Worm (Caenorhabditis elegans) whole organism, L4 larva: ENCODE data around the gene F56H11.2.

Source experiments
- F10B5.3 ChIP-seq: sonication (generic microtip); optimal IDR thresholded peaks from 2 replicates; lab custom pipeline; 2016; ENCODE audit warnings: mild to moderate bottlenecking, missing genetic modification characterization, missing compliant biosample characterization
- F37D6.2 ChIP-seq: sonication (generic microtip); optimal IDR thresholded peaks from 2 replicates; lab custom pipeline; 2016; ENCODE audit warnings: mild to moderate bottlenecking, missing genetic modification characterization, missing compliant biosample characterization
- F44E2.7 ChIP-seq: fragments of 200-800 bp; sonication (Bioruptor generic); IDR thresholded peaks from 2 replicates; pipeline ENCODE4 v2.1.2; 2022; ENCODE audit warnings: missing genetic modification characterization, missing compliant biosample characterization
- T20F7.1 ChIP-seq: fragments of 200-800 bp; sonication (Bioruptor generic); optimal IDR thresholded peaks from 2 replicates; lab custom pipeline; 2018; ENCODE audit warnings: mild to moderate bottlenecking, missing genetic modification characterization, missing compliant biosample characterization
- T26A8.4 ChIP-seq: fragments of 200-800 bp; sonication (Bioruptor generic); IDR thresholded peaks from 2 replicates; pipeline ENCODE4 v1.3.6; 2022; ENCODE audit warnings: missing genetic modification characterization, missing compliant biosample characterization
- Y105C5A.15 ChIP-seq: fragments of 200-800 bp; sonication (Bioruptor generic); IDR thresholded peaks from 2 replicates; pipeline ENCODE4 v1.3.6; 2022; ENCODE audit warnings: missing genetic modification characterization, missing compliant biosample characterization
- aha-1 ChIP-seq: fragments of 150-350 bp; peaks from one replicate; lab custom pipeline; 2014; ENCODE audit warnings: missing biosample characterization, missing genetic modification characterization
- ama-1 ChIP-seq: fragments of 150-350 bp; optimal IDR thresholded peaks from 2 replicates; lab custom pipeline; 2014; ENCODE audit warnings: inconsistent platforms, mixed read lengths
- arid-1 ChIP-seq: fragments of 200-800 bp; sonication (Bioruptor generic); conservative IDR thresholded peaks from 2 replicates; pipeline ENCODE4 v1.3.6; 2022; ENCODE audit warnings: missing genetic modification reagents, missing genetic modification characterization, missing compliant biosample characterization
- attf-4 ChIP-seq: sonication (generic microtip); optimal IDR thresholded peaks from 3 replicates; lab custom pipeline; 2017; ENCODE audit warnings: missing biosample characterization, missing genetic modification characterization
- ceh-28 ChIP-seq: fragments of 150-350 bp; optimal IDR thresholded peaks from 2 replicates; lab custom pipeline; 2014; ENCODE audit warnings: missing biosample characterization, missing genetic modification reagents, missing genetic modification characterization
- cey-2 ChIP-seq: sonication (generic microtip); optimal IDR thresholded peaks from 3 replicates; lab custom pipeline; 2017; ENCODE audit warnings: missing genetic modification characterization, mild to moderate bottlenecking, missing compliant biosample characterization, antibody characterized with exemption, borderline replicate concordance; ENCODE audit not compliant: insufficient read depth
- daf-16 ChIP-seq, 3 experiments: sonication (generic microtip); optimal IDR thresholded peaks; 2 replicates each; lab custom pipeline; 2016 to 2017; ENCODE audit warnings: missing genetic modification characterization in 3 of 3, missing genetic modification reagents in 3 of 3, mild to moderate bottlenecking in 2 of 3, missing compliant biosample characterization in 2 of 3, missing biosample characterization in 1 of 3, moderate library complexity in 1 of 3
- dmd-6 ChIP-seq: fragments of 200-800 bp; sonication (Bioruptor generic); IDR thresholded peaks from 2 replicates; pipeline ENCODE4 v1.3.6; 2022; ENCODE audit warnings: missing genetic modification reagents, missing genetic modification characterization, missing compliant biosample characterization
- dmd-9 ChIP-seq: fragments of 200-800 bp; sonication (Bioruptor generic); IDR thresholded peaks from 2 replicates; pipeline ENCODE4 v1.3.6; 2022; ENCODE audit warnings: missing genetic modification reagents, missing genetic modification characterization, missing compliant biosample characterization
- dve-1 ChIP-seq: sonication (generic microtip); optimal IDR thresholded peaks from 2 replicates; lab custom pipeline; 2017; ENCODE audit warnings: antibody characterized with exemption, mild to moderate bottlenecking, missing genetic modification characterization, missing compliant biosample characterization; ENCODE audit not compliant: insufficient read depth
- fkh-10 ChIP-seq: fragments of 150-350 bp; optimal IDR thresholded peaks from 2 replicates; lab custom pipeline; 2014; ENCODE audit warnings: missing biosample characterization, missing genetic modification reagents, missing genetic modification characterization
- fos-1 ChIP-seq: fragments of 150-350 bp; optimal IDR thresholded peaks from 2 replicates; lab custom pipeline; 2014; ENCODE audit warnings: missing biosample characterization, missing genetic modification characterization
- gei-8 ChIP-seq: fragments of 200-800 bp; sonication (Bioruptor generic); optimal IDR thresholded peaks from 2 replicates; lab custom pipeline; 2018; ENCODE audit warnings: mild to moderate bottlenecking, missing genetic modification characterization, missing compliant biosample characterization
- hif-1 ChIP-seq, 2 experiments: sonication (generic microtip); optimal IDR thresholded peaks; 2 replicates each; lab custom pipeline; 2016 to 2017; ENCODE audit warnings: missing compliant biosample characterization in 2 of 2, missing genetic modification characterization in 2 of 2, missing genetic modification reagents in 2 of 2, missing genotype in 2 of 2, mild to moderate bottlenecking in 1 of 2
- lin-15B ChIP-seq: fragments of 150-350 bp; sonication (generic microtip); optimal IDR thresholded peaks from 3 replicates; lab custom pipeline; 2014; ENCODE audit warnings: missing biosample characterization, missing genetic modification characterization
- lir-3 ChIP-seq: sonication (generic microtip); optimal IDR thresholded peaks from 2 replicates; lab custom pipeline; 2016; ENCODE audit warnings: mild to moderate bottlenecking, missing genetic modification characterization, missing compliant biosample characterization
- lsy-2 ChIP-seq, 2 experiments: fragments of 150-350 bp in 1 of 2; sonication (generic microtip) in 1 of 2; optimal IDR thresholded peaks; 2 replicates each; lab custom pipeline; 2014 to 2017; ENCODE audit warnings: missing biosample characterization in 2 of 2, missing genetic modification characterization in 2 of 2
- madf-9 ChIP-seq: fragments of 200-800 bp; sonication (Bioruptor generic); conservative IDR thresholded peaks from 2 replicates; pipeline ENCODE4 v1.3.6; 2022; ENCODE audit warnings: missing genetic modification reagents, missing genetic modification characterization, missing compliant biosample characterization
- mep-1 ChIP-seq: fragments of 150-350 bp; sonication (generic microtip); optimal IDR thresholded peaks from 3 replicates; lab custom pipeline; 2014; ENCODE audit warnings: missing biosample characterization, missing genetic modification characterization
- nhr-10 ChIP-seq: fragments of 150-350 bp; optimal IDR thresholded peaks from 2 replicates; lab custom pipeline; 2014; ENCODE audit warnings: missing biosample characterization, missing genetic modification characterization
- nhr-11 ChIP-seq: fragments of 150-350 bp; optimal IDR thresholded peaks from 2 replicates; lab custom pipeline; 2014; ENCODE audit warnings: missing biosample characterization, missing genetic modification characterization
- nhr-237 ChIP-seq: sonication (generic microtip); optimal IDR thresholded peaks from 2 replicates; lab custom pipeline; 2017; ENCODE audit warnings: missing biosample characterization, missing genetic modification characterization
- nhr-28 ChIP-seq: fragments of 150-350 bp; optimal IDR thresholded peaks from 2 replicates; lab custom pipeline; 2014; ENCODE audit warnings: missing biosample characterization, missing genetic modification characterization
- nhr-42 ChIP-seq: fragments of 200-800 bp; sonication (Bioruptor generic); IDR thresholded peaks from 2 replicates; pipeline ENCODE4 v1.3.6; 2022; ENCODE audit warnings: missing genetic modification characterization, missing compliant biosample characterization
- nhr-48 ChIP-seq: sonication (generic microtip); optimal IDR thresholded peaks from 2 replicates; lab custom pipeline; 2016; ENCODE audit warnings: mild to moderate bottlenecking, missing genetic modification characterization, missing compliant biosample characterization
- nhr-6 ChIP-seq: fragments of 150-350 bp; optimal IDR thresholded peaks from 2 replicates; lab custom pipeline; 2014; ENCODE audit warnings: missing biosample characterization, missing genetic modification characterization
- zag-1 ChIP-seq: fragments of 150-350 bp; optimal IDR thresholded peaks from 2 replicates; lab custom pipeline; 2014; ENCODE audit warnings: missing biosample characterization, missing genetic modification characterization
- zfp-2 ChIP-seq: sonication (generic microtip); optimal IDR thresholded peaks from 2 replicates; lab custom pipeline; 2016; ENCODE audit warnings: mild to moderate bottlenecking, missing genetic modification characterization, missing compliant biosample characterization
- zfp-3 ChIP-seq: fragments of 200-800 bp; sonication (Bioruptor generic); conservative IDR thresholded peaks from 2 replicates; pipeline ENCODE4 v1.3.6; 2022; ENCODE audit warnings: missing genetic modification reagents, missing genetic modification characterization, missing compliant biosample characterization
- ztf-11 ChIP-seq: fragments of 150-350 bp; optimal IDR thresholded peaks from 2 replicates; lab custom pipeline; 2014; ENCODE audit warnings: missing biosample characterization, missing genetic modification characterization

Gene F56H11.2

DNA sequence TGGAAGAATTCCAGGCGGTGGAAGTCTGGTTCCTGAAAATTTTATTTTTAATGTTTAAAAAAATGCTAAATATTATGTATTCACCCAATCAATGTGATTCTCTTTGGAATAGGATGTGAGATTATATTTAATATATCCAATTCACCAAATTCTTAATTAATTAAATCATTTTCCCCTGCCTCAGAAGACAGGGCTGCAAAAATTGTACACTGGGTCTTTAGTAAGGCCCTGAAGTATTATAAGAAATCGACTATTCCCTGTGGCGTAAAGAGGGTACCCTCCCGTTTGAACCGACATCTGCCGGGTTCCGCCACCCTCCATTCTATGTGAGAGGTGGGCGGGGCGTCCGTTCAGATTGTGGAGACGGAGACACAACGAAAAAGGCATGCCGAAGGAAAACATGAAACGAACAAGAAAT is 21.7 kb downstream of the F56H11.2 start (continued):
- TF ChIP-seq lir-3 (tag; lab: Kevin White, UChicago) = no peak
- TF ChIP-seq T20F7.1 (GFP tag; lab: Kevin White, UChicago) = peak; percentile 65
- TF ChIP-seq fos-1 (tag; lab: Kevin White, UChicago) = no peak
- no peak for TF ChIP-seq attf-4 (tag; lab: Kevin White, UChicago)
- TF ChIP-seq hif-1 (tag; optimal IDR thresholded peaks at IDR 0.05; lab: Kevin White, UChicago) = peak in 1 of 2 experiments; percentile 48
- TF ChIP-seq zag-1 = no peak
- TF ChIP-seq ceh-28 (tag; lab: Kevin White, UChicago) = no peak
- TF ChIP-seq zfp-2 (tag; lab: Kevin White, UChicago) = no peak
- peak; percentile 74 for TF ChIP-seq nhr-48
- TF ChIP-seq T26A8.4 (GFP tag; lab: Robert Waterston, UW) = peak; percentile 81
- peak; percentile 89 for TF ChIP-seq dve-1 (tag; lab: Kevin White, UChicago)
- 0 out of 2 replicates have a peak, but pooled peaks have one; percentile 13 for TF ChIP-seq Y105C5A.15
- no peak for TF ChIP-seq dmd-9
- TF ChIP-seq F44E2.7 (GFP tag; lab: Robert Waterston, UW) = no peak
- TF ChIP-seq nhr-237 (tag; lab: Kevin White, UChicago) = no peak
- TF ChIP-seq zfp-3 (GFP tag; lab: Robert Waterston, UW) = no peak
- peak; percentile 61; the same call in 1 of the 2 replicates for TF ChIP-seq arid-1 (GFP tag; lab: Robert Waterston, UW)
- TF ChIP-seq nhr-28 = no peak
- TF ChIP-seq madf-9 (GFP tag; lab: Robert Waterston, UW) = 0 out of 2 replicates have a peak, but pooled peaks have one; percentile 40
- TF ChIP-seq F37D6.2 = peak; percentile 53
- TF ChIP-seq nhr-11 = no peak
- no peak for TF ChIP-seq ztf-11 (tag; lab: Kevin White, UChicago)
- peak; percentile 46 for TF ChIP-seq dmd-6
- peak; percentile 86 for TF ChIP-seq F10B5.3 (tag; lab: Kevin White, UChicago)
- TF ChIP-seq nhr-10 (tag; lab: Kevin White, UChicago) = peak; percentile 37
- TF ChIP-seq aha-1 (tag; lab: Kevin White, UChicago) = no peak
- TF ChIP-seq lsy-2 (tag; optimal IDR thresholded peaks at IDR 0.05; lab: Kevin White, UChicago) = peak; percentile 33 to 73
- TF ChIP-seq, all 104 proteins: peak for 50

DNA sequence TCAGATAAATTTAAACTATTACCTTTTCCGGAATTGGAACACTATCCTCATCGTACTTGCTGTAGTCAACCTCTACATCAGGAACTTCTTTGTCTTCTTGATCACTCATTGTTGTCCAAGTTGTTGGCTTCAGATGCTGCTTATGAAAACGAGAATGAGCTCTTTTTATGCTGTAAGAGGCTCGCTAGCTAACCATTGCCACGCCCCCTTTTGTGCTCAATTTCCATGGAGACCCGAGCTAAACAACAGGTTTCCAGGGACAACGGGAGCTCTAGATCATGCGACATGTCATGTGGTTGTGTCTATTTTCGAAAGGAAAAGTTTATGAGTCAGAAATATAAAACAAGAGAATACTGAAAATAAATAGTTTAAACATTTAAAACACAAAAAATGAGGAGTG is 22.5 kb downstream of the F56H11.2 start, which contains the start of gene C33A12.4:
Gene C33A12.4, minus strand, starts transcription at position 131 of the 400 bp plus-strand sequence.
- TF ChIP-seq cey-2 (tag; lab: Kevin White, UChicago) = no peak
- TF ChIP-seq lin-15B (tag; lab: Kevin White, UChicago) = no peak
- TF ChIP-seq ama-1 = peak; percentile 28
- 0 out of 2 replicates have a peak, but pooled peaks have one; percentile 10 for TF ChIP-seq nhr-42 (GFP tag; lab: Robert Waterston, UW)
- TF ChIP-seq lsy-2 (tag; optimal IDR thresholded peaks at IDR 0.05; lab: Kevin White, UChicago) = no peak

DNA sequence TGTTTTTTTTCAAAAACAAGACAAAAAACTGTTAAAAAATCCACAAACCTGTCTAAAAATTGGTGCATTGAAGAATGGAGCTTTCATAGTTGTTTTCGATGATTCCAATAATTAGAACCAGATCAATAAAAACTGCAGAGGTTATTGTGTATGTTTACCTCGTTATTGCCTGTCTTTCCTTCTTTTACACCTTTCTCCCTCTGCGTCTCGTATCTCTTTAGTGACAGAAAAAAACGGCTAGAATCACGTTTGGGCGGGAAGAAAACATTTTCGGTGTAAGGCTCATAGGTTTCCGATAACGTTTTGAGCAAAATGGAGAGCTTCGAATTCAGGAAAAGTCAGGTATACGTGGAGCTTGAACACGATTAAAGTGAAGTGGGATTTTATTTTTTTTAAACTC is 24.4 kb downstream of the F56H11.2 start, which contains the start of gene ethe-1:
Gene ethe-1, minus strand, starts transcription at position 150 of the 400 bp plus-strand sequence.
- TF ChIP-seq nhr-6 (tag; lab: Kevin White, UChicago) = peak; percentile 26
- TF ChIP-seq daf-16 (GFP tag; optimal IDR thresholded peaks at IDR 0.05; lab: Kevin White, UChicago) = no peak
- TF ChIP-seq daf-16 (tag; optimal IDR thresholded peaks at IDR 0.05; lab: Kevin White, UChicago) = peak; percentile 84
- peak; percentile 17 for TF ChIP-seq nhr-28
- peak; percentile 28 for TF ChIP-seq dve-1 (tag; lab: Kevin White, UChicago)
- no peak for TF ChIP-seq zfp-2 (tag; lab: Kevin White, UChicago)
- no peak for TF ChIP-seq cey-2 (tag; lab: Kevin White, UChicago)
- no peak for TF ChIP-seq ztf-11 (tag; lab: Kevin White, UChicago)
- TF ChIP-seq gei-8 = no peak
- no peak for TF ChIP-seq T26A8.4 (GFP tag; lab: Robert Waterston, UW)
- TF ChIP-seq fkh-10 = no peak
- TF ChIP-seq hif-1 (tag; optimal IDR thresholded peaks at IDR 0.05; lab: Kevin White, UChicago) = peak; percentile 82 to 92
- TF ChIP-seq mep-1 (tag; lab: Kevin White, UChicago) = no peak
- TF ChIP-seq aha-1 (tag; lab: Kevin White, UChicago) = peak; percentile 85
